Worm (Caenorhabditis elegans) whole organism, L4 larva: Measurements from ENCODE around the gene aqp-8.

ENCODE experiments used
- ama-1 ChIP-seq: fragments of 150-350 bp; optimal IDR thresholded peaks from 2 replicates; lab custom pipeline; 2014; ENCODE audit warnings: inconsistent platforms, mixed read lengths
- mdl-1 ChIP-seq, 2 experiments: fragments of 150-350 bp in 1 of 2; sonication (generic microtip) in 1 of 2; optimal IDR thresholded peaks; 2 replicates each; lab custom pipeline; 2014 to 2017; ENCODE audit warnings: missing biosample characterization in 2 of 2, missing genetic modification characterization in 2 of 2
- vab-7 ChIP-seq: fragments of 200-800 bp; sonication (Bioruptor generic); IDR thresholded peaks from 2 replicates; pipeline ENCODE4 v1.3.6; 2022; ENCODE audit warnings: missing genetic modification reagents, missing genetic modification characterization, missing compliant biosample characterization

- TF ChIP-seq vab-7 (GFP tag; lab: Robert Waterston, UW) (no peak), mdl-1 (tag; optimal IDR thresholded peaks at IDR 0.05; lab: Kevin White, UChicago) (no peak), ama-1 (no peak)
These were observed 40.1 kb downstream of the aqp-8 start for ce11 chrX:4664649-4665048.
